Worm (Caenorhabditis elegans): ENCODE results near the gene F22F4.5.

ce11 chrX:6041094-6041441 lies 48.4 kb upstream of the F22F4.5 start:
- no peak for TF ChIP-seq ztf-29 (GFP tag; IDR thresholded peaks at IDR 0.05)
- no peak for TF ChIP-seq ref-1 (GFP tag; conservative IDR thresholded peaks at IDR 0.05)
- TF ChIP-seq flt-1 (GFP tag; IDR thresholded peaks at IDR 0.05), result no peak
